Fruit fly (Drosophila melanogaster): Measurements from ENCODE around the gene CG9555.
A peak's percentile ranks its signal among the peaks of the same experiment; 100 is the strongest.

The CG9555 gene

dm6 chr2L:8984614-8985318 is 6.8 kb upstream of the CG9555 start, which contains the start of gene CG13101 (continued):
- TF ChIP-seq croc (GFP tag; conservative IDR thresholded peaks at IDR 0.05) = peak; percentile 83
- TF ChIP-seq E2f2 (GFP tag; IDR thresholded peaks at IDR 0.05) = peak; percentile 79
- peak; percentile 85 for TF ChIP-seq danr (GFP tag; IDR thresholded peaks at IDR 0.05)
- peak; percentile 89 for TF ChIP-seq CG32767 (GFP tag; IDR thresholded peaks at IDR 0.05)
- peak; percentile 94 for TF ChIP-seq CG10979 (tag; optimal IDR thresholded peaks at IDR 0.05)
- peak; percentile 95 for TF ChIP-seq Dbx (GFP tag; IDR thresholded peaks at IDR 0.05)
- TF ChIP-seq vvl (GFP tag; IDR thresholded peaks at IDR 0.05) = peak; percentile 98
- no peak for TF ChIP-seq hbn (GFP tag; IDR thresholded peaks at IDR 0.05; ENCODE audit: partially characterized antibody)
- TF ChIP-seq Ada2b (GFP tag; IDR thresholded peaks at IDR 0.05) = peak; percentile 94
- TF ChIP-seq zen (tag; optimal IDR thresholded peaks at IDR 0.05) = peak; percentile 89
- TF ChIP-seq lilli (GFP tag; optimal IDR thresholded peaks at IDR 0.05) = peak; percentile 93
- TF ChIP-seq Sox100B (GFP tag; optimal IDR thresholded peaks at IDR 0.05) = peak; percentile 89
- peak; percentile 92 for TF ChIP-seq ase (GFP tag; IDR thresholded peaks at IDR 0.05)
- TF ChIP-seq ro (GFP tag; IDR thresholded peaks at IDR 0.05) = peak; percentile 87
- TF ChIP-seq CG6683 (GFP tag; optimal IDR thresholded peaks at IDR 0.05) = peak; percentile 87
- peak; percentile 82 for TF ChIP-seq CG6765 (GFP tag; optimal IDR thresholded peaks at IDR 0.05)
- TF ChIP-seq Dad (GFP tag; optimal IDR thresholded peaks at IDR 0.05) = peak; percentile 71
- peak; percentile 87 for TF ChIP-seq Oaz (GFP tag; IDR thresholded peaks at IDR 0.05)
- TF ChIP-seq onecut (GFP tag; IDR thresholded peaks at IDR 0.05) = peak; percentile 81
- TF ChIP-seq Scr (GFP tag; IDR thresholded peaks at IDR 0.05; ENCODE audit: partially characterized antibody) = no peak
- TF ChIP-seq CG3065 (GFP tag; optimal IDR thresholded peaks at IDR 0.05) = peak; percentile 72
- peak; percentile 85 for TF ChIP-seq Vsx1 (GFP tag; optimal IDR thresholded peaks at IDR 0.05)
- TF ChIP-seq Max (GFP tag; optimal IDR thresholded peaks at IDR 0.05) = peak; percentile 85
- TF ChIP-seq Dfd (GFP tag; optimal IDR thresholded peaks at IDR 0.05) = no peak
- peak; percentile 97 for TF ChIP-seq CG31441 (GFP tag; IDR thresholded peaks at IDR 0.05)
- peak; percentile 78 for TF ChIP-seq ewg (GFP tag; optimal IDR thresholded peaks at IDR 0.05)
- no peak for TF ChIP-seq hkb (optimal IDR thresholded peaks at IDR 0.05)
- peak; percentile 95 for TF ChIP-seq hkb (GFP tag; IDR thresholded peaks at IDR 0.05)
- peak; percentile 85 for TF ChIP-seq wor (GFP tag; IDR thresholded peaks at IDR 0.05)
- no peak for TF ChIP-seq bigmax (GFP tag; optimal IDR thresholded peaks at IDR 0.05)
- no peak for TF ChIP-seq CG16813 (GFP tag; IDR thresholded peaks at IDR 0.05; ENCODE audit: partially characterized antibody)
- peak; percentile 80 to 86 for TF ChIP-seq chif (GFP tag; optimal IDR thresholded peaks at IDR 0.05)
- peak; percentile 72 for TF ChIP-seq eyg (GFP tag; optimal IDR thresholded peaks at IDR 0.05)
- TF ChIP-seq Mrtf (GFP tag; IDR thresholded peaks at IDR 0.05) = peak; percentile 90; the same call in 2 of the 3 replicates
- TF ChIP-seq CG7987 (GFP tag; optimal IDR thresholded peaks at IDR 0.05) = peak; percentile 76
- TF ChIP-seq CG10959 (GFP tag; IDR thresholded peaks at IDR 0.05) = peak; percentile 85
- peak; percentile 77 for TF ChIP-seq Side (GFP tag; optimal IDR thresholded peaks at IDR 0.05)
- TF ChIP-seq tx (GFP tag; optimal IDR thresholded peaks at IDR 0.05) = peak; percentile 61
- peak; percentile 66 for TF ChIP-seq her (GFP tag; optimal IDR thresholded peaks at IDR 0.05)
- TF ChIP-seq CG1024 (GFP tag; IDR thresholded peaks at IDR 0.05) = peak; percentile 82
- peak; percentile 93 for TF ChIP-seq CG4730 (GFP tag; IDR thresholded peaks at IDR 0.05)
- TF ChIP-seq fu2 (GFP tag; optimal IDR thresholded peaks at IDR 0.05) = peak; percentile 63
- peak; percentile 96 for TF ChIP-seq lab (GFP tag; optimal IDR thresholded peaks at IDR 0.05)
- peak; percentile 90 for TF ChIP-seq wdn (GFP tag; IDR thresholded peaks at IDR 0.05)
- no peak for TF ChIP-seq gfzf (GFP tag; optimal IDR thresholded peaks at IDR 0.05)
- peak; percentile 89 for TF ChIP-seq CG2875 (GFP tag; optimal IDR thresholded peaks at IDR 0.05)
- peak; percentile 89 for TF ChIP-seq H15 (GFP tag; IDR thresholded peaks at IDR 0.05)
- TF ChIP-seq D19A (tag; optimal IDR thresholded peaks at IDR 0.05) = peak; percentile 80
- peak; percentile 87 for TF ChIP-seq CG17612 (GFP tag; IDR thresholded peaks at IDR 0.05)
- peak; percentile 85 for TF ChIP-seq vfl (GFP tag; optimal IDR thresholded peaks at IDR 0.05)
- no peak for TF ChIP-seq mirr (GFP tag; optimal IDR thresholded peaks at IDR 0.05)

Measured in whole organism, embryonic.